Worm (Caenorhabditis elegans): ENCODE measurements around the gene F46B6.2.

DNA sequence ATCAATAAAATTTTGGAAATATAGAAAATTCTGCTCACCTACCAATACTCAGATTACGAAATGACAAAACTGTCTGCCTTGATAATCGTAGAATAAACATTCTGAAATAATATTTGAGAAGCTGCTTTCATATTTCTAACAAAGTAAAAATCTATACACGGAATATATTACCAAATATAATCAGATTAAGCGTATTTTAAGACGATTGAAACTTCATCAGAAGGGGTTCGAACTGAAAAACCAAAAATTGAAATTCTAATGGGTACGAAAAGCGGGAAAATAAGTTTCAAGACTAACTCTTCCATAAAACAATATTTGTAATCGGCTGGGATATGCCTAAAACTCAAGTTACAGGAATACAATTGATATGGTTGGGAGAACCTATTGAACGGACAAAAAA is 7.3 kb downstream of the F46B6.2 start, which contains the start of gene F46B6.4:
- no peak for TF ChIP-seq ets-4 (tag; optimal IDR thresholded peaks at IDR 0.05)
- TF ChIP-seq unc-86 (tag; optimal IDR thresholded peaks at IDR 0.05) = no peak
- TF ChIP-seq ztf-16 (tag; optimal IDR thresholded peaks at IDR 0.05) = no peak
- TF ChIP-seq pha-4 (tag; optimal IDR thresholded peaks at IDR 0.05) = no peak
- no peak for TF ChIP-seq ceh-14 (tag; optimal IDR thresholded peaks at IDR 0.05)
- TF ChIP-seq ceh-24 (tag; optimal IDR thresholded peaks at IDR 0.05) = no peak

Data from whole organism, late embryonic.